Fruit fly (Drosophila melanogaster): ENCODE results near the gene Teh4.

Gene Teh4

dm6 chr3L:4169957-4170651 is 8.0 kb downstream of the Teh4 start, which contains the start of gene Ero1L (continued):
- TF ChIP-seq MESR4 (GFP tag; optimal IDR thresholded peaks at IDR 0.05) (peak; percentile 97), Awh (GFP tag; IDR thresholded peaks at IDR 0.05) (no peak), CG31388 (GFP tag; optimal IDR thresholded peaks at IDR 0.05) (no peak), CG8944 (GFP tag; optimal IDR thresholded peaks at IDR 0.05) (peak; percentile 12), CG5245 (GFP tag; optimal IDR thresholded peaks at IDR 0.05) (no peak), CoRest (tag; optimal IDR thresholded peaks at IDR 0.05) (peak; percentile 69), CG32532 (GFP tag; IDR thresholded peaks at IDR 0.05) (peak; percentile 23; the same call in 1 of the 2 replicates), D (optimal IDR thresholded peaks at IDR 0.05) (no peak), D (GFP tag; optimal IDR thresholded peaks at IDR 0.05) (no peak), unpg (GFP tag; optimal IDR thresholded peaks at IDR 0.05) (peak; percentile 7), nau (GFP tag; optimal IDR thresholded peaks at IDR 0.05) (no peak), CG7963 (GFP tag; IDR thresholded peaks at IDR 0.05; ENCODE audit: partially characterized antibody) (no peak), sd (tag; optimal IDR thresholded peaks at IDR 0.05) (no peak), org-1 (GFP tag; optimal IDR thresholded peaks at IDR 0.05) (no peak), dan (GFP tag; IDR thresholded peaks at IDR 0.05) (no peak), Sin3A (optimal IDR thresholded peaks at IDR 0.05) (peak; percentile 41), trem (tag; optimal IDR thresholded peaks at IDR 0.05) (peak; percentile 66), tll (GFP tag; optimal IDR thresholded peaks at IDR 0.05) (no peak), lab (GFP tag; optimal IDR thresholded peaks at IDR 0.05) (peak; percentile 67), Dref (GFP tag; IDR thresholded peaks at IDR 0.05) (peak; percentile 29; the same call in 1 of the 2 replicates), disco-r (GFP tag; optimal IDR thresholded peaks at IDR 0.05) (no peak), MTF-1 (GFP tag; optimal IDR thresholded peaks at IDR 0.05; ENCODE audit: borderline replicate concordance) (no peak), gfzf (GFP tag; optimal IDR thresholded peaks at IDR 0.05) (peak; percentile 87), CG8388 (GFP tag; optimal IDR thresholded peaks at IDR 0.05) (no peak), Nf-YA (GFP tag; IDR thresholded peaks at IDR 0.05) (0 out of 2 replicates have a peak, but pooled peaks have one; percentile 8), bab2 (GFP tag; optimal IDR thresholded peaks at IDR 0.05) (no peak), Scr (GFP tag; IDR thresholded peaks at IDR 0.05; ENCODE audit: partially characterized antibody) (no peak), CG8765 (GFP tag; IDR thresholded peaks at IDR 0.05) (no peak), CG3407 (GFP tag; optimal IDR thresholded peaks at IDR 0.05) (no peak), kah (GFP tag; optimal IDR thresholded peaks at IDR 0.05) (no peak), ems (GFP tag; optimal IDR thresholded peaks at IDR 0.05) (no peak), eyg (GFP tag; optimal IDR thresholded peaks at IDR 0.05) (no peak), CG1233 (GFP tag; optimal IDR thresholded peaks at IDR 0.05) (no peak), CG2712 (tag; optimal IDR thresholded peaks at IDR 0.05) (peak; percentile 49), Hmx (GFP tag; optimal IDR thresholded peaks at IDR 0.05) (no peak), gce (GFP tag; IDR thresholded peaks at IDR 0.05) (no peak), CG4328 (GFP tag; optimal IDR thresholded peaks at IDR 0.05) (no peak), CG9727 (GFP tag; optimal IDR thresholded peaks at IDR 0.05) (no peak), CG11695 (GFP tag; IDR thresholded peaks at IDR 0.05) (peak; percentile 51; the same call in 1 of the 3 replicates), otp (GFP tag; IDR thresholded peaks at IDR 0.05) (peak; percentile 30; the same call in 1 of the 3 replicates), NfI (GFP tag; optimal IDR thresholded peaks at IDR 0.05) (no peak), Xbp1 (GFP tag; optimal IDR thresholded peaks at IDR 0.05) (peak; percentile 17), CG6765 (GFP tag; optimal IDR thresholded peaks at IDR 0.05) (no peak), CG2875 (GFP tag; optimal IDR thresholded peaks at IDR 0.05) (no peak), CG17361 (GFP tag; IDR thresholded peaks at IDR 0.05) (peak; percentile 68; the same call in 2 of the 3 replicates), Ada2b (GFP tag; IDR thresholded peaks at IDR 0.05) (no peak), odd (GFP tag; optimal IDR thresholded peaks at IDR 0.05) (no peak), fru (optimal IDR thresholded peaks at IDR 0.05) (no peak), en (GFP tag; optimal IDR thresholded peaks at IDR 0.05) (no peak), ci (GFP tag; IDR thresholded peaks at IDR 0.05) (peak; percentile 72; the same call in 2 of the 3 replicates)

Data from whole organism, embryonic.